Worm (Caenorhabditis elegans): Measurements from ENCODE around the gene oig-3.

Gene oig-3

DNA sequence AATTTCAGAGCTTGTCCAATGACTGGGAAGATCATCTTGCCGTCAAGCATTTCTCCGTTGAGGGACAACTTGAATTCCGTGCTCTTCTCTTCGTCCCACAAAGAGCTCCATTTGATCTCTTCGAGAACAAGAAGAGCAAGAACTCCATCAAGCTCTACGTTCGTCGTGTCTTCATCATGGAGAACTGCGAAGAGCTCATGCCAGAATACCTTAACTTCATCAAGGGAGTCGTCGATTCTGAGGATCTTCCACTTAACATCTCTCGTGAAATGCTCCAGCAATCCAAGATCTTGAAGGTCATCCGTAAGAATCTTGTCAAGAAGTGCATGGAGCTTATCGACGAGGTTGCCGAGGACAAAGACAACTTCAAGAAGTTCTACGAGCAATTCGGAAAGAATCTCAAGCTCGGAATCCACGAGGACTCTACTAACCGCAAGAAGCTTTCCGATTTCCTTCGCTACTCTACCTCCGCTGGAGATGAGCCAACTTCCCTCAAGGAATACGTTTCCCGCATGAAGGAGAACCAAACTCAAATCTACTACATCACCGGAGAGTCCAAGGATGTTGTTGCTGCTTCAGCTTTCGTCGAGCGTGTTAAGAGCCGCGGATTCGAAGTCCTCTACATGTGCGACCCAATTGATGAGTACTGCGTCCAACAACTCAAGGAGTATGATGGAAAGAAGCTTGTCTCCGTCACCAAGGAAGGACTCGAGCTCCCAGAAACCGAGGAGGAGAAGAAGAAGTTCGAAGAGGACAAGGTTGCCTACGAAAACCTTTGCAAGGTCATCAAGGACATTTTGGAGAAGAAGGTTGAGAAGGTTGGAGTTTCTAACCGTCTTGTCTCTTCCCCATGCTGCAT is 42.1 kb upstream of the oig-3 start (continued):
- TF ChIP-seq daf-16 (GFP tag; optimal IDR thresholded peaks at IDR 0.05) (no peak), daf-16 (tag; optimal IDR thresholded peaks at IDR 0.05) (peak; percentile 18), cey-2 (tag; optimal IDR thresholded peaks at IDR 0.05; ENCODE audit: borderline replicate concordance, insufficient read depth) (no peak), F49E8.2 (tag; optimal IDR thresholded peaks at IDR 0.05; ENCODE audit: borderline replicate concordance) (no peak), nhr-25 (tag; optimal IDR thresholded peaks at IDR 0.05; ENCODE audit: borderline replicate concordance, insufficient read depth) (peak; percentile 19), nhr-42 (GFP tag; IDR thresholded peaks at IDR 0.05) (0 out of 2 replicates have a peak, but pooled peaks have one; percentile 4), dmd-9 (GFP tag; IDR thresholded peaks at IDR 0.05) (no peak), lin-38 (GFP tag; IDR thresholded peaks at IDR 0.05) (0 out of 2 replicates have a peak, but pooled peaks have one; percentile 4), hmg-1.1 (GFP tag; IDR thresholded peaks at IDR 0.05) (no peak), saeg-2 (GFP tag; IDR thresholded peaks at IDR 0.05) (0 out of 2 replicates have a peak, but pooled peaks have one; percentile 7), unc-62 (GFP tag; optimal IDR thresholded peaks at IDR 0.05 in 1 of 2) (no peak), unc-62 (tag; optimal IDR thresholded peaks at IDR 0.05) (no peak), T26A8.4 (GFP tag; IDR thresholded peaks at IDR 0.05) (no peak), spr-1 (tag; optimal IDR thresholded peaks at IDR 0.05) (no peak), dve-1 (tag; optimal IDR thresholded peaks at IDR 0.05; ENCODE audit: insufficient read depth) (peak; percentile 24), R02D3.7 (tag; optimal IDR thresholded peaks at IDR 0.05) (no peak), jun-1 (tag; optimal IDR thresholded peaks at IDR 0.05) (no peak), spr-3 (GFP tag; optimal IDR thresholded peaks at IDR 0.05) (no peak), nhr-10 (tag; optimal IDR thresholded peaks at IDR 0.05) (no peak), ceh-20 (GFP tag; IDR thresholded peaks at IDR 0.05) (no peak), ZK337.2 (GFP tag; IDR thresholded peaks at IDR 0.05) (no peak), Y75B8A.6 (GFP tag; IDR thresholded peaks at IDR 0.05) (no peak), ces-1 (GFP tag; optimal IDR thresholded peaks at IDR 0.05) (no peak), unc-130 (GFP tag; optimal IDR thresholded peaks at IDR 0.05) (no peak), hlh-30 (tag; optimal IDR thresholded peaks at IDR 0.05; ENCODE audit: insufficient read depth) (no peak), skn-1 (tag; optimal IDR thresholded peaks at IDR 0.05) (no peak), nhr-77 (tag; optimal IDR thresholded peaks at IDR 0.05) (no peak), mep-1 (tag; optimal IDR thresholded peaks at IDR 0.05) (no peak), D1046.2 (GFP tag; IDR thresholded peaks at IDR 0.05) (no peak), nhr-237 (tag; optimal IDR thresholded peaks at IDR 0.05) (no peak), pqm-1 (tag; optimal IDR thresholded peaks at IDR 0.05) (no peak), zip-2 (tag; optimal IDR thresholded peaks at IDR 0.05) (no peak), lin-15B (tag; optimal IDR thresholded peaks at IDR 0.05) (no peak), ctbp-1 (GFP tag; IDR thresholded peaks at IDR 0.05) (0 out of 2 replicates have a peak, but pooled peaks have one; percentile 14), pha-4 (GFP tag; IDR thresholded peaks at IDR 0.05) (peak; percentile 40), pha-4 (tag; optimal IDR thresholded peaks at IDR 0.05) (no peak), daf-12 (tag; optimal IDR thresholded peaks at IDR 0.05) (no peak), madf-9 (GFP tag; conservative IDR thresholded peaks at IDR 0.05) (peak; percentile 15; the same call in 1 of the 2 replicates), aly-2 (tag; optimal IDR thresholded peaks at IDR 0.05) (no peak), zfp-2 (tag; optimal IDR thresholded peaks at IDR 0.05) (no peak), ceh-62 (tag; optimal IDR thresholded peaks at IDR 0.05) (no peak), nhr-76 (tag; optimal IDR thresholded peaks at IDR 0.05) (no peak), nhr-48 (tag; optimal IDR thresholded peaks at IDR 0.05) (no peak), mxl-3 (GFP tag; optimal IDR thresholded peaks at IDR 0.05) (no peak), hlh-11 (tag; optimal IDR thresholded peaks at IDR 0.05) (no peak), T20F7.1 (GFP tag; optimal IDR thresholded peaks at IDR 0.05) (no peak), mdt-29 (GFP tag; IDR thresholded peaks at IDR 0.05) (no peak; the same call in 1 of the 2 replicates), ztf-7 (tag; optimal IDR thresholded peaks at IDR 0.05) (no peak), hif-1 (tag; optimal IDR thresholded peaks at IDR 0.05) (no peak), lin-1 (GFP tag; IDR thresholded peaks at IDR 0.05) (no peak)

Data from whole organism, L4 larva.